Fruit fly (Drosophila melanogaster): ENCODE data around the gene mmm.
A peak's percentile ranks its signal among the peaks of the same experiment; 100 is the strongest.

Gene mmm

DNA sequence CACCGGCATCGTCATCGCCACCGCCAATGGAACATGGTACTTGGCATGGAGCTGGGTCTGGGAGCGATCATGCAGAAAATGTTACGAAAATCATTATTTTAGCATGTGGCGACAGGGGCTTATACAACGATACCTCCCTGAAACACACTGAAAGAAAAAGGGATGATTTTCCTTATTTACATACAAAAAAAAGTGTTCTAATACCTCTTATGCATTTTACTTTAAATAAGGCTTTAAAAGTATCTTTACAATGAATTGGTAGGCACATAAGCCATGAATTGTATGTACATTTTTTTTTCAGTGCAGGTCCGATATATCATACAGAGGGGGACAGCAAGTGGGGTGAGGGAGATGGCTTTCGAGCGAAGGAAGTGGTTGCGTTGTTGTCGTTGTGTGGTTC lies 31.0 kb downstream of the mmm start (continued):
- TF ChIP-seq wek (GFP tag; optimal IDR thresholded peaks at IDR 0.05) (no peak), Elba2 (GFP tag; optimal IDR thresholded peaks at IDR 0.05) (no peak), CG8281 (tag; optimal IDR thresholded peaks at IDR 0.05) (no peak), Ets97D (GFP tag; optimal IDR thresholded peaks at IDR 0.05) (no peak), gsb (GFP tag; IDR thresholded peaks at IDR 0.05) (no peak), Atf-2 (GFP tag; optimal IDR thresholded peaks at IDR 0.05) (no peak), tup (GFP tag; optimal IDR thresholded peaks at IDR 0.05) (no peak), Aef1 (GFP tag; IDR thresholded peaks at IDR 0.05) (0 out of 3 replicates have a peak, but pooled peaks have one; percentile 19), cg (GFP tag; optimal IDR thresholded peaks at IDR 0.05) (no peak), pum (GFP tag; optimal IDR thresholded peaks at IDR 0.05) (peak; percentile 27), CG2712 (tag; optimal IDR thresholded peaks at IDR 0.05) (peak; percentile 67), esg (GFP tag; conservative IDR thresholded peaks at IDR 0.05) (peak; percentile 64), bigmax (GFP tag; optimal IDR thresholded peaks at IDR 0.05) (no peak), pnt (GFP tag; optimal IDR thresholded peaks at IDR 0.05) (peak; percentile 25), Hr78 (GFP tag; optimal IDR thresholded peaks at IDR 0.05) (no peak), CG8924 (tag; optimal IDR thresholded peaks at IDR 0.05) (peak; percentile 0), ken (GFP tag; IDR thresholded peaks at IDR 0.05) (no peak), dimm (GFP tag; IDR thresholded peaks at IDR 0.05) (no peak), nmo (GFP tag; optimal IDR thresholded peaks at IDR 0.05) (peak; percentile 46), NfI (GFP tag; optimal IDR thresholded peaks at IDR 0.05) (peak; percentile 13), Rfx (GFP tag; IDR thresholded peaks at IDR 0.05) (peak; percentile 54; the same call in 1 of the 2 replicates), dmrt11E (tag; optimal IDR thresholded peaks at IDR 0.05) (peak; percentile 56), grn (GFP tag; optimal IDR thresholded peaks at IDR 0.05) (no peak), CG18262 (tag; optimal IDR thresholded peaks at IDR 0.05) (peak; percentile 33), Blimp-1 (GFP tag; optimal IDR thresholded peaks at IDR 0.05) (peak; percentile 58), CG12659 (GFP tag; optimal IDR thresholded peaks at IDR 0.05) (peak; percentile 3), E2f1 (GFP tag; IDR thresholded peaks at IDR 0.05) (peak; percentile 49), H2.0 (GFP tag; IDR thresholded peaks at IDR 0.05) (peak; percentile 54; the same call in 1 of the 2 replicates), grau (tag; optimal IDR thresholded peaks at IDR 0.05) (peak; percentile 35), gce (GFP tag; IDR thresholded peaks at IDR 0.05) (peak; percentile 32; the same call in 1 of the 3 replicates), CG18599 (GFP tag; optimal IDR thresholded peaks at IDR 0.05) (peak; percentile 41), CG32772 (GFP tag; IDR thresholded peaks at IDR 0.05) (0 out of 2 replicates have a peak, but pooled peaks have one; percentile 25), sisA (GFP tag; IDR thresholded peaks at IDR 0.05) (peak; percentile 51; the same call in 1 of the 2 replicates), Sox100B (GFP tag; optimal IDR thresholded peaks at IDR 0.05) (peak; percentile 21), zen2 (GFP tag; IDR thresholded peaks at IDR 0.05; ENCODE audit: partially characterized antibody) (no peak), Abd-B (GFP tag; optimal IDR thresholded peaks at IDR 0.05) (peak; percentile 37), Oli (tag; optimal IDR thresholded peaks at IDR 0.05) (peak; percentile 57), yki (optimal IDR thresholded peaks at IDR 0.05) (no peak), Tbp (GFP tag; optimal IDR thresholded peaks at IDR 0.05) (no peak), CG3995 (GFP tag; optimal IDR thresholded peaks at IDR 0.05) (no peak), CG14710 (tag; optimal IDR thresholded peaks at IDR 0.05) (peak; percentile 41), CG17361 (GFP tag; IDR thresholded peaks at IDR 0.05) (0 out of 3 replicates have a peak, but pooled peaks have one; percentile 26), zf30C (GFP tag; optimal IDR thresholded peaks at IDR 0.05) (peak; percentile 5), dysf (GFP tag; IDR thresholded peaks at IDR 0.05) (peak; percentile 60; the same call in 2 of the 3 replicates), HLH3B (GFP tag; IDR thresholded peaks at IDR 0.05) (no peak), Atf6 (GFP tag; IDR thresholded peaks at IDR 0.05) (peak; percentile 31; the same call in 1 of the 2 replicates), az2 (GFP tag; optimal IDR thresholded peaks at IDR 0.05) (peak; percentile 53), Sry-δ (GFP tag; optimal IDR thresholded peaks at IDR 0.05) (no peak), CG34224 (GFP tag; IDR thresholded peaks at IDR 0.05; ENCODE audit: partially characterized antibody) (no peak), jing (GFP tag; optimal IDR thresholded peaks at IDR 0.05) (peak; percentile 5), CG11456 (GFP tag; IDR thresholded peaks at IDR 0.05) (no peak)

Data from whole organism, embryonic.